Fruit fly (Drosophila melanogaster) whole organism, wandering third instar larva: ENCODE results near the gene CG15456.

ENCODE experiments used
- Abd-B ChIP-seq: fragments of >200 bp; optimal IDR thresholded peaks from 2 replicates; lab custom pipeline; 2017; ENCODE audit warnings: missing biosample characterization, missing genetic modification characterization
- Hr78 ChIP-seq: fragments of >200 bp; optimal IDR thresholded peaks from 2 replicates; lab custom pipeline; 2017; ENCODE audit warnings: missing biosample characterization, missing genetic modification characterization
- Myc ChIP-seq: fragments of >200 bp; optimal IDR thresholded peaks from 2 replicates; lab custom pipeline; 2017
- Rel ChIP-seq, 2 experiments: fragments of 200-800 bp; sonication (Bioruptor generic) in 1 of 2; optimal IDR thresholded peaks; 2 replicates in 1 of 2; 3 replicates in 1 of 2; lab custom pipeline; 2016 to 2019; ENCODE audit warnings: mild to moderate bottlenecking in 2 of 2, missing biosample characterization in 2 of 2, missing genetic modification characterization in 2 of 2, moderate library complexity in 1 of 2
- dmrt93B ChIP-seq: fragments of 200-800 bp; sonication (Bioruptor generic); optimal IDR thresholded peaks from 2 replicates; lab custom pipeline; 2018; ENCODE audit warnings: missing biosample characterization, mild to moderate bottlenecking, missing genetic modification characterization
- jim ChIP-seq: fragments of 175-275, 200-325 bp; sonication (Bioruptor generic); optimal IDR thresholded peaks from 2 replicates; lab custom pipeline; 2016; ENCODE audit warnings: missing biosample characterization, mild to moderate bottlenecking, missing genetic modification characterization

- TF ChIP-seq Hr78 (GFP tag; lab: Kevin White, UChicago) (no peak), Rel (GFP tag; optimal IDR thresholded peaks at IDR 0.05; lab: Kevin White, UChicago) (no peak), Rel (tag; optimal IDR thresholded peaks at IDR 0.05; lab: Kevin White, UChicago) (no peak), Myc (lab: Kevin White, UChicago) (no peak), dmrt93B (no peak), Abd-B (GFP tag; lab: Kevin White, UChicago) (no peak), jim (GFP tag; lab: Kevin White, UChicago) (no peak)
These were observed 8.0 kb downstream of the CG15456 start, which contains the start of gene Obp19c for dm6 chrX:20418864-20419263.
